Worm (Caenorhabditis elegans): ENCODE measurements around the gene mek-1.

mek-1 gene

ce11 chrX:7440102-7440501, 38.9 kb upstream of the mek-1 start:
- TF ChIP-seq snpc-4 (tag; optimal IDR thresholded peaks at IDR 0.05) (no peak), ceh-43 (GFP tag; optimal IDR thresholded peaks at IDR 0.05) (no peak), drap-1 (GFP tag; optimal IDR thresholded peaks at IDR 0.05) (no peak), nhr-237 (tag; optimal IDR thresholded peaks at IDR 0.05) (no peak), bed-3 (GFP tag; optimal IDR thresholded peaks at IDR 0.05) (no peak), unc-120 (tag; optimal IDR thresholded peaks at IDR 0.05; ENCODE audit: poor library complexity, severe bottlenecking) (no peak), lsy-2 (tag; optimal IDR thresholded peaks at IDR 0.05) (no peak), ztf-11 (tag; optimal IDR thresholded peaks at IDR 0.05) (no peak), nhr-2 (tag; optimal IDR thresholded peaks at IDR 0.05) (no peak)

DNA sequence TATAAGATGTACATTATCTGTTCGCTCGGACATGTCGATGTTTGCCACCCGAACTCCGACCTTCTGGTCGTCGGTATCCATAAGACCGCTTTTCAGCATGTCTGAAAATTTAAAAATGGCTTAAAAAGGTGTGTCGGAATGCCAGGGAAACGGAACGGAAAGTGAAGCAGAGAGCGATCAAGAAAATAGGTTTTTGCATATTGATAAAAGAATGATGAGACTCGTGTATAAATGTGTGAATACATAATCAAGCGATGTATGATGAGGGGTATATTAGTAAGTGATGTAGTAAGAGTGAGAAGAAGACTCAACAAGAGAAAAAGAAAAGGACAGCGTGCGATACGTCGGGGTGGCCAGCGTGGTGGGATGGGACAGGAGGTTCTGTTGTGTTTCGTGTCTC, 36.6 kb upstream of the mek-1 start, which contains the start of gene acl-12:
acl-12 (minus strand) TSS at position 101 of the 400 bp plus-strand sequence.
- no peak for TF ChIP-seq ceh-83 (GFP tag; optimal IDR thresholded peaks at IDR 0.05)
- no peak for TF ChIP-seq sptf-1 (tag; optimal IDR thresholded peaks at IDR 0.05)
- no peak for TF ChIP-seq tbx-8 (GFP tag; optimal IDR thresholded peaks at IDR 0.05)
- TF ChIP-seq mls-2 (tag; optimal IDR thresholded peaks at IDR 0.05) = peak; percentile 13
- no peak for TF ChIP-seq unc-120 (tag; optimal IDR thresholded peaks at IDR 0.05; ENCODE audit: poor library complexity, severe bottlenecking)
- peak; percentile 50 for TF ChIP-seq hlh-1 (tag; optimal IDR thresholded peaks at IDR 0.05)
- peak; percentile 0 for TF ChIP-seq unc-62 (GFP tag; optimal IDR thresholded peaks at IDR 0.05)
- TF ChIP-seq blmp-1 (tag; optimal IDR thresholded peaks at IDR 0.05) = no peak

- TF ChIP-seq nhr-28 (tag; optimal IDR thresholded peaks at IDR 0.05) (no peak), lin-32 (GFP tag; optimal IDR thresholded peaks at IDR 0.05) (no peak), cnd-1 (tag; optimal IDR thresholded peaks at IDR 0.05) (no peak), ceh-83 (GFP tag; optimal IDR thresholded peaks at IDR 0.05) (no peak), M03D4.4 (tag; optimal IDR thresholded peaks at IDR 0.05) (no peak), mab-5 (tag; optimal IDR thresholded peaks at IDR 0.05) (no peak), ztf-11 (tag; optimal IDR thresholded peaks at IDR 0.05) (no peak), drap-1 (GFP tag; optimal IDR thresholded peaks at IDR 0.05) (no peak)
Observed at ce11 chrX:7445734-7446133, 33.3 kb upstream of the mek-1 start.

ce11 chrX:7446485-7446884, 32.6 kb upstream of the mek-1 start:
- TF ChIP-seq lin-32 (GFP tag; optimal IDR thresholded peaks at IDR 0.05) (no peak), pha-4 (tag; optimal IDR thresholded peaks at IDR 0.05) (no peak), unc-39 (tag; optimal IDR thresholded peaks at IDR 0.05) (no peak), blmp-1 (tag; optimal IDR thresholded peaks at IDR 0.05) (no peak), elt-1 (tag; optimal IDR thresholded peaks at IDR 0.05; ENCODE audit: borderline replicate concordance, insufficient read depth) (no peak), ham-2 (GFP tag; optimal IDR thresholded peaks at IDR 0.05) (no peak), mab-5 (tag; optimal IDR thresholded peaks at IDR 0.05) (no peak), unc-120 (tag; optimal IDR thresholded peaks at IDR 0.05; ENCODE audit: poor library complexity, severe bottlenecking) (no peak), drap-1 (GFP tag; optimal IDR thresholded peaks at IDR 0.05) (no peak), lin-13 (tag; optimal IDR thresholded peaks at IDR 0.05) (no peak), nhr-237 (tag; optimal IDR thresholded peaks at IDR 0.05) (no peak), flh-1 (GFP tag; optimal IDR thresholded peaks at IDR 0.05) (no peak), tbx-8 (GFP tag; optimal IDR thresholded peaks at IDR 0.05) (no peak), zip-8 (tag; optimal IDR thresholded peaks at IDR 0.05) (no peak), nhr-76 (tag; optimal IDR thresholded peaks at IDR 0.05) (no peak), sem-2 (GFP tag; optimal IDR thresholded peaks at IDR 0.05) (no peak)

DNA sequence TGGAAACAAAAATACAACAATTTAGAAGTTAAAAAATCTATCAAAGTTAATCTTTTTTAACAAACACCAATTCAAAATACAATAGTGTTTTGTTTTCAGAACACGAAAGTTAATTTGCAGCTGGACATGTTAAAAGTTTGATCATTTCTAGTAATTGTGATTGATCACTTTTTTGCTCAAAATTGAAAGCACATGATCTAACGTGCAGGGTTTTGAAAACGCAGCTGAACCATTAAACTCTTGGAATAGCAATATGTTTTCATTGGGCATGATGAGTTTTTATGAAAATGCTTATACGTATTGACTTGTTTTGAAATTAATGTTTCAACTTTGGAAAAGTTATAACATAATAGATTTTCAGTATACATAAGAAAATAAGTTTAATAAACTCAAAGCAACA, 31.7 kb upstream of the mek-1 start:
- no peak for TF ChIP-seq zip-8 (tag; optimal IDR thresholded peaks at IDR 0.05)
- TF ChIP-seq blmp-1 (tag; optimal IDR thresholded peaks at IDR 0.05) = no peak
- TF ChIP-seq M03D4.4 (tag; optimal IDR thresholded peaks at IDR 0.05) = no peak
- no peak for TF ChIP-seq nhr-76 (tag; optimal IDR thresholded peaks at IDR 0.05)
- no peak for TF ChIP-seq elt-1 (tag; optimal IDR thresholded peaks at IDR 0.05; ENCODE audit: borderline replicate concordance, insufficient read depth)
- TF ChIP-seq nhr-12 (tag; optimal IDR thresholded peaks at IDR 0.05) = no peak
- TF ChIP-seq snpc-4 (tag; optimal IDR thresholded peaks at IDR 0.05) = no peak
- no peak for TF ChIP-seq nhr-2 (tag; optimal IDR thresholded peaks at IDR 0.05)
- TF ChIP-seq ces-1 (GFP tag; optimal IDR thresholded peaks at IDR 0.05) = no peak
- no peak for TF ChIP-seq lin-32 (GFP tag; optimal IDR thresholded peaks at IDR 0.05)
- TF ChIP-seq nhr-237 (tag; optimal IDR thresholded peaks at IDR 0.05) = no peak
- TF ChIP-seq lin-13 (tag; optimal IDR thresholded peaks at IDR 0.05) = no peak
- no peak for TF ChIP-seq mls-2 (tag; optimal IDR thresholded peaks at IDR 0.05)
- no peak for TF ChIP-seq sem-2 (GFP tag; optimal IDR thresholded peaks at IDR 0.05)
- TF ChIP-seq drap-1 (GFP tag; optimal IDR thresholded peaks at IDR 0.05) = no peak
- TF ChIP-seq unc-39 (tag; optimal IDR thresholded peaks at IDR 0.05) = no peak

All from whole organism, mixed stage, embryonic.